Fruit fly (Drosophila melanogaster) whole organism, embryonic: ENCODE measurements around the gene trbl.
A peak's percentile ranks its signal among the peaks of the same experiment; 100 is the strongest.

Source experiments
- Bgb ChIP-seq: fragments of 200-800 bp; sonication (Bioruptor generic); IDR thresholded peaks from 2 replicates; pipeline ENCODE4 v1.3.6; 2022; ENCODE audit warnings: missing biosample characterization, missing genetic modification characterization; ENCODE audit not compliant: partially characterized antibody
- CG10209 ChIP-seq: fragments of 200-800 bp; sonication (Bioruptor generic); optimal IDR thresholded peaks from 3 replicates; lab custom pipeline; 2017; ENCODE audit warnings: missing biosample characterization, mild to moderate bottlenecking, missing genetic modification characterization, missing genetic modification reagents
- CG11093 ChIP-seq: fragments of 200-800 bp; sonication (Bioruptor generic); IDR thresholded peaks from 3 replicates; pipeline ENCODE4 v1.3.6; 2022; ENCODE audit warnings: missing biosample characterization, missing genetic modification characterization
- CG11504 ChIP-seq: fragments of 200-800 bp; sonication (Bioruptor generic); optimal IDR thresholded peaks from 3 replicates; lab custom pipeline; 2019; ENCODE audit warnings: missing biosample characterization, mild to moderate bottlenecking, missing genetic modification characterization, moderate library complexity
- CG12071 ChIP-seq: fragments of 200-800 bp; sonication (Bioruptor generic); optimal IDR thresholded peaks from 3 replicates; lab custom pipeline; 2018; ENCODE audit warnings: missing biosample characterization, mild to moderate bottlenecking, missing genetic modification characterization
- CG13123 ChIP-seq: fragments of 200-800 bp; sonication (Bioruptor generic); optimal IDR thresholded peaks from 2 replicates; lab custom pipeline; 2016; ENCODE audit warnings: missing biosample characterization, missing genetic modification characterization
- CG13624 ChIP-seq: fragments of 200-800 bp; sonication (Bioruptor generic); optimal IDR thresholded peaks from 2 replicates; lab custom pipeline; 2016; ENCODE audit warnings: missing biosample characterization, missing genetic modification characterization
- CG13775 ChIP-seq: fragments of 200-800 bp; sonication (Bioruptor generic); optimal IDR thresholded peaks from 3 replicates; lab custom pipeline; 2017; ENCODE audit warnings: missing biosample characterization, mild to moderate bottlenecking, missing genetic modification characterization
- CG14014 ChIP-seq: fragments of 200-800 bp; sonication (Bioruptor generic); IDR thresholded peaks from 2 replicates; pipeline ENCODE4 v1.3.6; 2022; ENCODE audit warnings: missing biosample characterization, missing genetic modification characterization
- CG18011 ChIP-seq: fragments of 200-800 bp; sonication (Bioruptor generic); optimal IDR thresholded peaks from 2 replicates; lab custom pipeline; 2017; ENCODE audit warnings: missing biosample characterization, missing genetic modification characterization, mild to moderate bottlenecking, moderate library complexity, missing genotype
- CG2120 ChIP-seq: fragments of 200-800 bp; sonication (Bioruptor generic); optimal IDR thresholded peaks from 3 replicates; lab custom pipeline; 2016; ENCODE audit warnings: missing biosample characterization, missing genetic modification characterization
- CG32767 ChIP-seq: fragments of 200-800 bp; sonication (Bioruptor generic); IDR thresholded peaks from 2 replicates; pipeline ENCODE4 v1.3.6; 2022; ENCODE audit warnings: missing biosample characterization, missing genetic modification characterization
- CG3281 ChIP-seq: fragments of 200-800 bp; sonication (Bioruptor generic); optimal IDR thresholded peaks from 3 replicates; lab custom pipeline; 2017; ENCODE audit warnings: missing biosample characterization, mild to moderate bottlenecking, missing genetic modification characterization
- CG3847 ChIP-seq: fragments of 200-800 bp; sonication (Bioruptor generic); IDR thresholded peaks from 2 replicates; pipeline ENCODE4 v1.3.6; 2022; ENCODE audit warnings: missing biosample characterization, missing genetic modification characterization
- CG5180 ChIP-seq: fragments of 200-800 bp; sonication (Bioruptor generic); optimal IDR thresholded peaks from 3 replicates; lab custom pipeline; 2017; ENCODE audit warnings: missing biosample characterization, missing genetic modification characterization, mild to moderate bottlenecking, moderate library complexity, missing genetic modification reagents
- CG5953 ChIP-seq: fragments of 200-800 bp; sonication (Bioruptor generic); IDR thresholded peaks from 2 replicates; pipeline ENCODE4 v1.3.6; 2022; ENCODE audit warnings: missing biosample characterization, missing genetic modification characterization
- CG6254 ChIP-seq: fragments of 200-800 bp; sonication (Bioruptor generic); optimal IDR thresholded peaks from 3 replicates; lab custom pipeline; 2017; ENCODE audit warnings: mild to moderate bottlenecking, missing biosample characterization, missing genetic modification reagents, missing genetic modification characterization
- CG8944 ChIP-seq: fragments of 200-800 bp; sonication (Bioruptor generic); optimal IDR thresholded peaks from 3 replicates; lab custom pipeline; 2016; ENCODE audit warnings: missing biosample characterization, missing genetic modification characterization
- CG9609 ChIP-seq: fragments of 200-800 bp; sonication (Bioruptor generic); optimal IDR thresholded peaks from 3 replicates; lab custom pipeline; 2016; ENCODE audit warnings: missing biosample characterization, missing genetic modification characterization
- CG9876 ChIP-seq: fragments of 200-800 bp; sonication (Bioruptor generic); optimal IDR thresholded peaks from 2 replicates; lab custom pipeline; 2016; ENCODE audit warnings: missing biosample characterization, missing genetic modification characterization
- Chrac-16 ChIP-seq: fragments of 200-800 bp; sonication (Bioruptor generic); optimal IDR thresholded peaks from 3 replicates; lab custom pipeline; 2016; ENCODE audit warnings: missing biosample characterization, missing genetic modification characterization
- Dek ChIP-seq: fragments of 200-800 bp; sonication (Bioruptor generic); optimal IDR thresholded peaks from 3 replicates; lab custom pipeline; 2019; ENCODE audit warnings: missing biosample characterization, mild to moderate bottlenecking, missing genetic modification characterization, moderate library complexity
- Hr78 ChIP-seq, 2 experiments: fragments of 200-800 bp in 1 of 2; fragments of >200 bp in 1 of 2; sonication (Bioruptor generic) in 1 of 2; optimal IDR thresholded peaks; 2 replicates each; lab custom pipeline; 2017 to 2019; ENCODE audit warnings: missing biosample characterization in 2 of 2, missing genetic modification characterization in 2 of 2, mild to moderate bottlenecking in 1 of 2, moderate library complexity in 1 of 2
- Kr ChIP-seq: fragments of 200-800 bp; sonication (Bioruptor generic); optimal IDR thresholded peaks from 2 replicates; lab custom pipeline; 2017; ENCODE audit warnings: missing biosample characterization, mild to moderate bottlenecking, missing genetic modification characterization
- MESR4 ChIP-seq: fragments of 200-800 bp; sonication (Bioruptor generic); optimal IDR thresholded peaks from 2 replicates; lab custom pipeline; 2018; ENCODE audit warnings: missing biosample characterization, mild to moderate bottlenecking, missing genetic modification characterization, moderate library complexity
- NC2α ChIP-seq: fragments of 200-800 bp; sonication (Bioruptor generic); optimal IDR thresholded peaks from 2 replicates; lab custom pipeline; 2016; ENCODE audit warnings: missing biosample characterization, missing genetic modification characterization
- Pdp1 ChIP-seq, 2 experiments: fragments of 200-800 bp; sonication (Bioruptor generic); optimal IDR thresholded peaks; 3 replicates each; lab custom pipeline; 2016; ENCODE audit warnings: missing biosample characterization in 2 of 2, missing genetic modification characterization in 2 of 2, mild to moderate bottlenecking in 1 of 2, moderate library complexity in 1 of 2
- Rfx ChIP-seq: fragments of 200-800 bp; sonication (Bioruptor generic); IDR thresholded peaks from 2 replicates; pipeline ENCODE4 v1.3.6; 2022; ENCODE audit warnings: missing biosample characterization, missing genetic modification characterization
- Spps ChIP-seq: fragments of 200-800 bp; sonication (Bioruptor generic); optimal IDR thresholded peaks from 2 replicates; lab custom pipeline; 2018; ENCODE audit warnings: missing biosample characterization, mild to moderate bottlenecking, missing genetic modification characterization
- Ssrp ChIP-seq: fragments of 200-800 bp; sonication (Bioruptor generic); optimal IDR thresholded peaks from 2 replicates; lab custom pipeline; 2018; ENCODE audit warnings: missing biosample characterization, mild to moderate bottlenecking, missing genetic modification characterization, moderate library complexity
- Xbp1 ChIP-seq: fragments of 200-800 bp; sonication (Bioruptor generic); optimal IDR thresholded peaks from 3 replicates; lab custom pipeline; 2016; ENCODE audit warnings: missing biosample characterization, mild to moderate bottlenecking, missing genetic modification characterization
- cas ChIP-seq: fragments of 200-800 bp; sonication (Bioruptor generic); IDR thresholded peaks from 2 replicates; pipeline ENCODE4 v1.3.6; 2022; ENCODE audit warnings: missing biosample characterization, missing genetic modification characterization
- dimm ChIP-seq: fragments of 200-800 bp; sonication (Bioruptor generic); IDR thresholded peaks from 2 replicates; pipeline ENCODE4 v1.3.6; 2022; ENCODE audit warnings: missing biosample characterization, missing genetic modification characterization
- dpn ChIP-seq, 2 experiments: fragments of 200-800 bp; sonication (Bioruptor generic); optimal IDR thresholded peaks; 3 replicates each; lab custom pipeline; 2016; ENCODE audit warnings: missing biosample characterization in 2 of 2, missing genetic modification characterization in 2 of 2
- eyg ChIP-seq: fragments of 200-800 bp; sonication (Bioruptor generic); optimal IDR thresholded peaks from 3 replicates; lab custom pipeline; 2016; ENCODE audit warnings: missing biosample characterization, missing genetic modification characterization
- gce ChIP-seq: fragments of 200-800 bp; sonication (Bioruptor generic); IDR thresholded peaks from 3 replicates; pipeline ENCODE4 v1.3.6; 2022; ENCODE audit warnings: missing biosample characterization, missing genetic modification characterization
- ham ChIP-seq: fragments of 200-800 bp; sonication (Bioruptor generic); IDR thresholded peaks from 2 replicates; pipeline ENCODE4 v1.3.6; 2022; ENCODE audit warnings: missing biosample characterization, missing genetic modification characterization
- her ChIP-seq: fragments of 200-800 bp; sonication (Bioruptor generic); optimal IDR thresholded peaks from 2 replicates; lab custom pipeline; 2016; ENCODE audit warnings: missing biosample characterization, missing genetic modification characterization
- inv ChIP-seq: fragments of 200-800 bp; sonication (Bioruptor generic); IDR thresholded peaks from 2 replicates; pipeline ENCODE4 v1.3.6; 2022; ENCODE audit warnings: missing biosample characterization, missing genetic modification characterization; ENCODE audit not compliant: partially characterized antibody
- lov ChIP-seq, 2 experiments: fragments of 200-800 bp in 1 of 2; fragments of >200 bp in 1 of 2; sonication (Bioruptor generic) in 1 of 2; IDR thresholded peaks in 1 of 2; optimal IDR thresholded peaks in 1 of 2; 2 replicates in 1 of 2; 3 replicates in 1 of 2; pipeline versions ENCODE4 v1.3.6 to Lab custom; 2017 to 2022; ENCODE audit warnings: missing biosample characterization in 1 of 2, missing genetic modification characterization in 1 of 2
- mam ChIP-seq: fragments of 200-800 bp; sonication (Bioruptor generic); optimal IDR thresholded peaks from 3 replicates; lab custom pipeline; 2016; ENCODE audit warnings: missing biosample characterization, missing genetic modification characterization
- org-1 ChIP-seq: fragments of 200-800 bp; sonication (Bioruptor generic); optimal IDR thresholded peaks from 2 replicates; lab custom pipeline; 2017; ENCODE audit warnings: missing biosample characterization, missing genetic modification characterization
- scrt ChIP-seq: fragments of 200-800 bp; sonication (Bioruptor generic); optimal IDR thresholded peaks from 2 replicates; lab custom pipeline; 2018; ENCODE audit warnings: missing biosample characterization, mild to moderate bottlenecking, missing genetic modification characterization, moderate library complexity
- sim ChIP-seq: fragments of 200-800 bp; sonication (Bioruptor generic); IDR thresholded peaks from 2 replicates; pipeline ENCODE4 v1.3.6; 2022; ENCODE audit warnings: missing biosample characterization, missing genetic modification characterization
- tll ChIP-seq, 2 experiments: fragments of 200-800 bp in 1 of 2; fragments of >200 bp in 1 of 2; sonication (Bioruptor generic) in 1 of 2; optimal IDR thresholded peaks; 2 replicates each; lab custom pipeline; 2017 to 2019; ENCODE audit warnings: missing biosample characterization in 2 of 2, missing genetic modification characterization in 2 of 2, mild to moderate bottlenecking in 1 of 2, moderate library complexity in 1 of 2
- yki ChIP-seq: fragments of >200 bp; optimal IDR thresholded peaks from 3 replicates; lab custom pipeline; 2018
- zen2 ChIP-seq: fragments of 200-800 bp; sonication (Bioruptor generic); IDR thresholded peaks from 3 replicates; pipeline ENCODE4 v1.3.6; 2022; ENCODE audit warnings: missing biosample characterization, missing genetic modification characterization; ENCODE audit not compliant: partially characterized antibody

Gene trbl

DNA sequence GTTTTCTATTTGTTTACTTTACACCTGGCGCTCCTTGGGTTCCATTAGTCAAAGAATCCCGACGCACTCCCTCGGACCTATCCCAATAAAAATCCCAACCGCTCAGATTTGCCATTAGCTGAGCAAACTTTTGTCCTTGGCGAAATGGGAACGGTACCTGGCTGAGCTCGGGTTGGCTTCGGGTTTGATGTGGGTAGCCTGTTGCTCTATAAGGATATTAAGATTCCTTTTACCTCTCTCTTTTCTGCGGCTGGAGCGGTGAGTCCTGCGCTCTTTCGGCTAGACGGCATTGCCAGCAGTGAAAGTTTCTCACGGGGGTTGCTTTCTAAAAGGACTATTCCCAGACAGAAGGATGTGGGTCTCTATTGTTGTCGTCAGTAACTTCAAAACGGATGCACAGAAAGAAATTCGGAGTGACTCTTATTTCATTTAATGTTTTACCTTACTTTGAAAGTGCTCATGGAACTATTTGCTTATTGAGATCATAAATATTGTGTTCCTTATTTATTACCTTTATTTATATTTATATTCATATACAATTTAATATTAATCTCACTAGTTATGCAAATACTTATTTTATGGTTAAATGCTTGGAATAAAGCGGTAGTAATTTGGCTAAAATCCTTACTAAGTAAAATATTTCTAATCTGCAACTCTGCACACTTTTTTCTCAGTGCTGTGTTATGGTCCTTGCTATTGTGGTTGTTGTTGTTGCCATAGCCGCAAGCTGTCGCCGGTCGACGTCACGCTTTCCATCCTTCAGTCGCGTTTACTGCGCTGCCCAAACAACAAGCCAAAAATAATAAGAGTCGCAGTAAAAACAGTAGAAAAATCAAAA, 40.4 kb upstream of the trbl start, which contains the start of gene CG5910 (continued):
- TF ChIP-seq MESR4 (GFP tag; lab: Kevin White, UChicago) = no peak
- TF ChIP-seq her (GFP tag; lab: Kevin White, UChicago) = no peak
- peak; percentile 78 for TF ChIP-seq Chrac-16 (GFP tag; lab: Kevin White, UChicago)
- TF ChIP-seq dimm (GFP tag; lab: Robert Waterston, UW) = 0 out of 2 replicates have a peak, but pooled peaks have one; percentile 18
- TF ChIP-seq CG2120 (GFP tag; lab: Kevin White, UChicago) = peak; percentile 72
- TF ChIP-seq Bgb (GFP tag; lab: Robert Waterston, UW) = no peak
- TF ChIP-seq CG5953 (GFP tag; lab: Robert Waterston, UW) = 0 out of 2 replicates have a peak, but pooled peaks have one; percentile 10
- 0 out of 3 replicates have a peak, but pooled peaks have one; percentile 52 for TF ChIP-seq gce (GFP tag; lab: Robert Waterston, UW)
- peak; percentile 83 for TF ChIP-seq Xbp1 (GFP tag; lab: Kevin White, UChicago)
- TF ChIP-seq inv (GFP tag; lab: Robert Waterston, UW) = no peak
- TF ChIP-seq CG8944 (GFP tag; lab: Kevin White, UChicago) = no peak
- TF ChIP-seq lov (optimal IDR thresholded peaks at IDR 0.05; lab: Kevin White, UChicago) = no peak
- no peak for TF ChIP-seq lov (GFP tag; IDR thresholded peaks at IDR 0.05; lab: Robert Waterston, UW)
- peak; percentile 46 to 85 for TF ChIP-seq dpn (GFP tag; optimal IDR thresholded peaks at IDR 0.05; lab: Kevin White, UChicago)
- peak; percentile 76 for TF ChIP-seq CG13123
- TF ChIP-seq Hr78 (GFP tag; optimal IDR thresholded peaks at IDR 0.05; lab: Kevin White, UChicago) = no peak
- no peak for TF ChIP-seq eyg (GFP tag; lab: Kevin White, UChicago)
- no peak for TF ChIP-seq tll (GFP tag; optimal IDR thresholded peaks at IDR 0.05; lab: Kevin White, UChicago)
- TF ChIP-seq CG13775 = peak; percentile 88
- peak; percentile 78 for TF ChIP-seq CG5180 (GFP tag; lab: Kevin White, UChicago)
- TF ChIP-seq CG11504 = peak; percentile 94
- peak; percentile 86 for TF ChIP-seq org-1 (GFP tag; lab: Kevin White, UChicago)
- peak; percentile 36 for TF ChIP-seq CG18011 (GFP tag; lab: Kevin White, UChicago)
- no peak for TF ChIP-seq Kr
- TF ChIP-seq scrt = peak; percentile 98
- peak; percentile 75 for TF ChIP-seq CG14014
- peak; percentile 78 for TF ChIP-seq Spps
- 0 out of 2 replicates have a peak, but pooled peaks have one; percentile 37 for TF ChIP-seq ham (GFP tag; lab: Robert Waterston, UW)
- TF ChIP-seq CG11093 = peak; percentile 64; the same call in 1 of the 3 replicates
- TF ChIP-seq CG9609 (GFP tag; lab: Kevin White, UChicago) = no peak
- peak; percentile 93 for TF ChIP-seq CG3281 (GFP tag; lab: Kevin White, UChicago)
- 0 out of 2 replicates have a peak, but pooled peaks have one; percentile 46 for TF ChIP-seq sim (GFP tag; lab: Robert Waterston, UW)
- peak; percentile 75 for TF ChIP-seq Rfx (GFP tag; lab: Robert Waterston, UW)
- no peak for TF ChIP-seq zen2 (GFP tag; lab: Robert Waterston, UW)
- no peak for TF ChIP-seq cas (GFP tag; lab: Robert Waterston, UW)
- peak; percentile 89 for TF ChIP-seq Dek (tag; lab: Kevin White, UChicago)
- TF ChIP-seq CG13624 (GFP tag; lab: Kevin White, UChicago) = peak; percentile 16
- TF ChIP-seq CG6254 (GFP tag; lab: Kevin White, UChicago) = peak; percentile 87
- peak; percentile 92 for TF ChIP-seq Ssrp (tag; lab: Kevin White, UChicago)
- TF ChIP-seq CG10209 (GFP tag; lab: Kevin White, UChicago) = peak; percentile 89
- peak; percentile 3 to 35 for TF ChIP-seq Pdp1 (GFP tag; optimal IDR thresholded peaks at IDR 0.05; lab: Kevin White, UChicago)
- no peak for TF ChIP-seq CG9876
- no peak for TF ChIP-seq CG12071 (GFP tag; lab: Kevin White, UChicago)
- TF ChIP-seq yki (lab: Kevin White, UChicago) = no peak
- peak; percentile 53 for TF ChIP-seq mam (GFP tag; lab: Kevin White, UChicago)
- TF ChIP-seq CG3847 = peak; percentile 80
- no peak for TF ChIP-seq NC2α (GFP tag; lab: Kevin White, UChicago)
- TF ChIP-seq CG32767 (GFP tag; lab: Robert Waterston, UW) = peak; percentile 74
